Fruit fly (Drosophila melanogaster) whole organism, embryonic: ENCODE data around the gene Cyp4ac1.
A peak's percentile ranks its signal among the peaks of the same experiment; 100 is the strongest.

ENCODE experiments used
- ATbp ChIP-seq: fragments of 200-800 bp; sonication (Bioruptor generic); optimal IDR thresholded peaks from 2 replicates; lab custom pipeline; 2017; ENCODE audit warnings: missing biosample characterization, mild to moderate bottlenecking, missing genetic modification characterization, missing genetic modification reagents
- CG10366 ChIP-seq: fragments of 200-800 bp; sonication (Bioruptor generic); IDR thresholded peaks from 2 replicates; pipeline ENCODE4 v1.3.6; 2022; ENCODE audit warnings: missing biosample characterization, missing genetic modification characterization
- CG11085 ChIP-seq: fragments of 200-800 bp; sonication (Bioruptor generic); IDR thresholded peaks from 2 replicates; pipeline ENCODE4 v1.3.6; 2022; ENCODE audit warnings: missing biosample characterization, missing genetic modification characterization
- CG1233 ChIP-seq: fragments of 200-800 bp; sonication (Bioruptor generic); optimal IDR thresholded peaks from 4 replicates; lab custom pipeline; 2018; ENCODE audit warnings: missing biosample characterization, mild to moderate bottlenecking, missing genetic modification characterization
- CG15479 ChIP-seq: fragments of 200-800 bp; sonication (Bioruptor generic); optimal IDR thresholded peaks from 3 replicates; lab custom pipeline; 2019; ENCODE audit warnings: missing biosample characterization, mild to moderate bottlenecking, missing genetic modification characterization, moderate library complexity
- CG17385 ChIP-seq: fragments of 200-800 bp; sonication (Bioruptor generic); optimal IDR thresholded peaks from 3 replicates; lab custom pipeline; 2018; ENCODE audit warnings: missing biosample characterization, mild to moderate bottlenecking, missing genetic modification characterization
- CG2199 ChIP-seq: fragments of 200-800 bp; sonication (Bioruptor generic); IDR thresholded peaks from 3 replicates; pipeline ENCODE4 v1.3.6; 2022; ENCODE audit warnings: missing biosample characterization, missing genetic modification characterization
- CG2202 ChIP-seq: fragments of 200-800 bp; sonication (Bioruptor generic); optimal IDR thresholded peaks from 2 replicates; lab custom pipeline; 2018; ENCODE audit warnings: missing biosample characterization, mild to moderate bottlenecking, missing genetic modification characterization
- CG2889 ChIP-seq: fragments of 200-800 bp; sonication (Bioruptor generic); IDR thresholded peaks from 3 replicates; pipeline ENCODE4 v1.3.6; 2022; ENCODE audit warnings: missing biosample characterization, missing genetic modification characterization
- CG30020 ChIP-seq: fragments of 200-800 bp; optimal IDR thresholded peaks from 2 replicates; lab custom pipeline; 2019; ENCODE audit warnings: missing biosample characterization, mild to moderate bottlenecking, missing genetic modification characterization, moderate library complexity
- CG32772 ChIP-seq: fragments of 200-800 bp; sonication (Bioruptor generic); IDR thresholded peaks from 2 replicates; pipeline ENCODE4 v1.3.6; 2022; ENCODE audit warnings: missing biosample characterization, missing genetic modification characterization
- CG33557 ChIP-seq: fragments of 200-800 bp; sonication (Bioruptor generic); optimal IDR thresholded peaks from 2 replicates; lab custom pipeline; 2019; ENCODE audit warnings: missing biosample characterization, mild to moderate bottlenecking, missing genetic modification characterization, moderate library complexity
- CG4360 ChIP-seq: fragments of 200-800 bp; sonication (Bioruptor generic); IDR thresholded peaks from 2 replicates; pipeline ENCODE4 v1.3.6; 2022; ENCODE audit warnings: missing biosample characterization, missing genetic modification characterization
- CG4707 ChIP-seq: fragments of 200-800 bp; sonication (Bioruptor generic); optimal IDR thresholded peaks from 2 replicates; lab custom pipeline; 2018; ENCODE audit warnings: missing biosample characterization, mild to moderate bottlenecking, missing genetic modification characterization, moderate library complexity
- CG7745 ChIP-seq: fragments of 200-800 bp; sonication (Bioruptor generic); optimal IDR thresholded peaks from 2 replicates; lab custom pipeline; 2018; ENCODE audit warnings: missing biosample characterization, mild to moderate bottlenecking, missing genetic modification characterization, moderate library complexity
- CG9932 ChIP-seq: fragments of 200-800 bp; sonication (Bioruptor generic); IDR thresholded peaks from 2 replicates; pipeline ENCODE4 v1.3.6; 2022; ENCODE audit warnings: missing biosample characterization, missing genetic modification characterization
- CkIIα-i1 ChIP-seq: fragments of 200-800 bp; sonication (Bioruptor generic); IDR thresholded peaks from 2 replicates; pipeline ENCODE4 v1.3.6; 2022; ENCODE audit warnings: missing biosample characterization, missing genetic modification characterization
- D ChIP-seq, 2 experiments: fragments of 200-800 bp in 1 of 2; fragments of >200 bp in 1 of 2; sonication (Bioruptor generic) in 1 of 2; optimal IDR thresholded peaks; 2 replicates in 1 of 2; 3 replicates in 1 of 2; lab custom pipeline; 2017; ENCODE audit warnings: mild to moderate bottlenecking in 1 of 2, missing biosample characterization in 1 of 2, missing genetic modification characterization in 1 of 2, missing genetic modification reagents in 1 of 2
- Lpt ChIP-seq: fragments of >200 bp; optimal IDR thresholded peaks from 2 replicates; lab custom pipeline; 2018; ENCODE audit warnings: missing biosample characterization, missing genetic modification characterization
- MTF-1 ChIP-seq: fragments of 200-800 bp; sonication (Bioruptor generic); optimal IDR thresholded peaks from 2 replicates; lab custom pipeline; 2018; ENCODE audit warnings: missing biosample characterization, mild to moderate bottlenecking, missing genetic modification characterization, borderline replicate concordance
- Med ChIP-seq: fragments of 200-800 bp; sonication (Bioruptor generic); peaks from one replicate; lab custom pipeline; 2016; ENCODE audit warnings: missing biosample characterization, missing genetic modification characterization, mild to moderate bottlenecking, inconsistent platforms, moderate library complexity
- Nf-YA ChIP-seq: fragments of 200-800 bp; sonication (Bioruptor generic); IDR thresholded peaks from 2 replicates; pipeline ENCODE4 v1.3.6; 2022; ENCODE audit warnings: missing biosample characterization, missing genetic modification characterization
- Opbp ChIP-seq: fragments of 200-800 bp; sonication (Bioruptor generic); IDR thresholded peaks from 3 replicates; pipeline ENCODE4 v1.3.6; 2022; ENCODE audit warnings: missing biosample characterization, missing genetic modification characterization; ENCODE audit not compliant: partially characterized antibody
- Spps ChIP-seq: fragments of 200-800 bp; sonication (Bioruptor generic); optimal IDR thresholded peaks from 2 replicates; lab custom pipeline; 2018; ENCODE audit warnings: missing biosample characterization, mild to moderate bottlenecking, missing genetic modification characterization
- Stat92E ChIP-seq, 3 experiments: fragments of >200 bp in 2 of 3; fragments of 200-800 bp in 1 of 3; sonication (Bioruptor generic) in 1 of 3; optimal IDR thresholded peaks; 2 replicates each; lab custom pipeline; 2017 to 2019; ENCODE audit warnings: missing biosample characterization in 3 of 3, missing genetic modification characterization in 3 of 3, mild to moderate bottlenecking in 1 of 3, moderate library complexity in 1 of 3
- abd-A ChIP-seq: fragments of 200-800 bp; sonication (Bioruptor generic); optimal IDR thresholded peaks from 3 replicates; lab custom pipeline; 2019; ENCODE audit warnings: missing biosample characterization, mild to moderate bottlenecking, missing genetic modification characterization, moderate library complexity
- ap ChIP-seq: fragments of 200-800 bp; sonication (Bioruptor generic); IDR thresholded peaks from 2 replicates; pipeline ENCODE4 v1.3.6; 2022; ENCODE audit warnings: missing biosample characterization, missing genetic modification characterization
- cg ChIP-seq: fragments of 200-800 bp; sonication (Bioruptor generic); optimal IDR thresholded peaks from 3 replicates; lab custom pipeline; 2019; ENCODE audit warnings: missing biosample characterization, mild to moderate bottlenecking, missing genetic modification characterization, moderate library complexity
- chm ChIP-seq: fragments of 200-800 bp; sonication (Bioruptor generic); IDR thresholded peaks from 2 replicates; pipeline ENCODE4 v1.3.6; 2022; ENCODE audit warnings: missing biosample characterization, missing genetic modification characterization
- ci ChIP-seq: fragments of 200-800 bp; sonication (Bioruptor generic); IDR thresholded peaks from 3 replicates; pipeline ENCODE4 v1.3.6; 2022; ENCODE audit warnings: missing biosample characterization, missing genetic modification characterization
- gsb-n ChIP-seq: fragments of 200-800 bp; sonication (Bioruptor generic); optimal IDR thresholded peaks from 3 replicates; lab custom pipeline; 2018; ENCODE audit warnings: missing biosample characterization, mild to moderate bottlenecking, missing genetic modification characterization
- ham ChIP-seq: fragments of 200-800 bp; sonication (Bioruptor generic); IDR thresholded peaks from 2 replicates; pipeline ENCODE4 v1.3.6; 2022; ENCODE audit warnings: missing biosample characterization, missing genetic modification characterization
- kni ChIP-seq: fragments of 200-800 bp; sonication (Bioruptor generic); optimal IDR thresholded peaks from 3 replicates; lab custom pipeline; 2017; ENCODE audit warnings: mild to moderate bottlenecking, missing biosample characterization, missing genetic modification reagents, missing genetic modification characterization
- lmd ChIP-seq: fragments of 200-800 bp; sonication (Bioruptor generic); IDR thresholded peaks from 2 replicates; pipeline ENCODE4 v1.3.6; 2022; ENCODE audit warnings: missing biosample characterization, missing genetic modification characterization
- oc ChIP-seq: fragments of 200-800 bp; sonication (Bioruptor generic); optimal IDR thresholded peaks from 2 replicates; lab custom pipeline; 2018; ENCODE audit warnings: missing biosample characterization, mild to moderate bottlenecking, missing genetic modification characterization, moderate library complexity
- odd ChIP-seq: fragments of 200-800 bp; sonication (Bioruptor generic); optimal IDR thresholded peaks from 2 replicates; lab custom pipeline; 2017; ENCODE audit warnings: missing biosample characterization, mild to moderate bottlenecking, missing genetic modification characterization
- pros ChIP-seq: fragments of 200-800 bp; sonication (Bioruptor generic); optimal IDR thresholded peaks from 3 replicates; lab custom pipeline; 2019; ENCODE audit warnings: missing biosample characterization, mild to moderate bottlenecking, missing genetic modification characterization, moderate library complexity
- sens ChIP-seq: fragments of 200-800 bp; sonication (Bioruptor generic); peaks from one replicate; lab custom pipeline; 2016; ENCODE audit warnings: missing biosample characterization, missing genetic modification characterization
- shn ChIP-seq: fragments of 200-800 bp; sonication (Bioruptor generic); optimal IDR thresholded peaks from 3 replicates; lab custom pipeline; 2016; ENCODE audit warnings: missing biosample characterization, missing genetic modification characterization
- sqz ChIP-seq: fragments of 200-800 bp; sonication (Bioruptor generic); optimal IDR thresholded peaks from 3 replicates; lab custom pipeline; 2018; ENCODE audit warnings: missing biosample characterization, mild to moderate bottlenecking, missing genetic modification characterization
- sr ChIP-seq: fragments of 200-800 bp; sonication (Bioruptor generic); IDR thresholded peaks from 3 replicates; pipeline ENCODE4 v1.3.6; 2022; ENCODE audit warnings: missing biosample characterization, missing genetic modification characterization
- tgo ChIP-seq: fragments of 200-800 bp; sonication (Bioruptor generic); IDR thresholded peaks from 3 replicates; pipeline ENCODE4 v1.3.6; 2022; ENCODE audit warnings: missing biosample characterization, missing genetic modification characterization
- tll ChIP-seq, 2 experiments: fragments of 200-800 bp in 1 of 2; fragments of >200 bp in 1 of 2; sonication (Bioruptor generic) in 1 of 2; optimal IDR thresholded peaks; 2 replicates each; lab custom pipeline; 2017 to 2019; ENCODE audit warnings: missing biosample characterization in 2 of 2, missing genetic modification characterization in 2 of 2, mild to moderate bottlenecking in 1 of 2, moderate library complexity in 1 of 2
- twi ChIP-seq: fragments of 200-800 bp; optimal IDR thresholded peaks from 2 replicates; lab custom pipeline; 2019; ENCODE audit warnings: missing biosample characterization, mild to moderate bottlenecking, missing genetic modification characterization, moderate library complexity
- tx ChIP-seq: fragments of 200-800 bp; sonication (Bioruptor generic); optimal IDR thresholded peaks from 2 replicates; lab custom pipeline; 2016; ENCODE audit warnings: missing biosample characterization, missing genetic modification characterization
- zen2 ChIP-seq: fragments of 200-800 bp; sonication (Bioruptor generic); IDR thresholded peaks from 3 replicates; pipeline ENCODE4 v1.3.6; 2022; ENCODE audit warnings: missing biosample characterization, missing genetic modification characterization; ENCODE audit not compliant: partially characterized antibody

Cyp4ac1 gene

DNA sequence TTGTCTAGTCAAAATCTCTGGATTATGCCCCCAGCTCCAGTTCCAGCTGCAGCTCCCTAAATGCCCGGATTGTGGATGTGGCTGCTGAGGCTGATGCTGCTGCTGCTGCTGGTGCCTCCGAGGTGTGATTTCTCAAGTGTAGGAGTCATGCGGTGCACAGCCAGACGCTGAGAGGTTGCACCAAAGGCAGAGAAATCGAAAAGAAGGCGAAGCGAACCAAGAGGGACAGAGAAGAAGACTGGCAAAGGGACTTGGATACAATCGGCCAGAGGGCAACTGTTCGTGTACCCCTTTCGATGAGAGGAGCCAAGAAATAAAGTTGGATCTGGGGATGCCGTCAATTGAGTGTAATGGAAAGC is 25.3 kb upstream of the Cyp4ac1 start (continued):
- TF ChIP-seq twi (tag; lab: Kevin White, UChicago) = peak; percentile 50
- TF ChIP-seq CG9932 (GFP tag; lab: Robert Waterston, UW) = no peak
- 0 out of 2 replicates have a peak, but pooled peaks have one; percentile 42 for TF ChIP-seq CG4360 (GFP tag; lab: Robert Waterston, UW)
- TF ChIP-seq CG10366 (GFP tag; lab: Robert Waterston, UW) = peak; percentile 5; the same call in 1 of the 2 replicates
- TF ChIP-seq abd-A (tag; lab: Kevin White, UChicago) = peak; percentile 4
- no peak for TF ChIP-seq CG4707
- peak; percentile 48 for TF ChIP-seq Med
- TF ChIP-seq tgo (GFP tag; lab: Robert Waterston, UW) = 0 out of 3 replicates have a peak, but pooled peaks have one; percentile 1
- no peak for TF ChIP-seq Nf-YA (GFP tag; lab: Robert Waterston, UW)
- TF ChIP-seq CG1233 (GFP tag; lab: Kevin White, UChicago) = no peak
- peak; percentile 95 for TF ChIP-seq CG2199 (GFP tag; lab: Robert Waterston, UW)

DNA sequence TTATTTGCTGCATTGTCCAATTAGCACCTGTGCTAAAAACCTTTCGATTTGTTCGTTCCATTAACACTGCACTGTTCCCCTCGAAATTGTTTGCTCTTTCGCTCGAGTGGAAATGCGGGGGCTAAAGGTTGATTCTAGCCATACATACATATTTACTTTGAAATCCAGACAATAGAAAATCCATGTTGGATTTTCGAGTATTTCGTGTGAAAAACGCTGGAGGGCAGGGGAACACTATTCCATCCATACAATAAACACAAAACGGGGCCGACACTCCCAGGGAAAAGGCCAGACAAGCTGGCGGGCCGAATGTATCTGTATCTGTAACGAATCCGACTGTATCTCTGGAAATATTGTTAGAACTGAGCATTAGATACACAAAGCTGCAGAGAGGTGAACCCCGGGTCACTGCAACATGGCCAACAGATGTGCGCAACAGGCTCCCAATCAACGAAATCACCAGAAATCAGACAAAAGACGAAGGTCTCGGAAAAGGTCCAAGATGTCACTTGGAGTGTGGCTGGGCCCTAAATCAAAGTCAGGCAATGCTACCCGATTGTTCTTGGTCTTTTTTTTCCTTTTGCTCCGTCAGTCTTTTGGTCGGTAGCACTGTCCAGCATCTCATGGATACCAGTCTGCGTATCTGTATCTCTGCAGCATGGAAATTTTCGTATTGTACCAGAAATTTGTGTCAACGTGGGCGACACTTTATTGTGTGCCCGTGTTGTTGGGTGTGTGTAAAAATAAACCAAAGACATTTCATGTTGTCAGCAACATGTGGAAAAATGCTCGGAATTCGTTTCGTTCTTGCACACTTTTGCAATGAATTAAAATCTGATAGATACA is 24.1 kb upstream of the Cyp4ac1 start:
- peak in 1 of 2 experiments; percentile 6 for TF ChIP-seq tll (GFP tag; optimal IDR thresholded peaks at IDR 0.05; lab: Kevin White, UChicago)
- TF ChIP-seq tx (GFP tag; lab: Kevin White, UChicago) = no peak
- 0 out of 3 replicates have a peak, but pooled peaks have one; percentile 6 for TF ChIP-seq Opbp (GFP tag; lab: Robert Waterston, UW)
- peak; percentile 23 for TF ChIP-seq sens
- peak; percentile 89 for TF ChIP-seq D (optimal IDR thresholded peaks at IDR 0.05; lab: Kevin White, UChicago)
- TF ChIP-seq D (GFP tag; optimal IDR thresholded peaks at IDR 0.05; lab: Kevin White, UChicago) = peak; percentile 6
- TF ChIP-seq Lpt (GFP tag; lab: Kevin White, UChicago) = no peak
- 0 out of 3 replicates have a peak, but pooled peaks have one; percentile 20 for TF ChIP-seq ci
- TF ChIP-seq CG30020 (tag; lab: Kevin White, UChicago) = no peak
- peak; percentile 6 for TF ChIP-seq MTF-1 (GFP tag; lab: Kevin White, UChicago)
- no peak for TF ChIP-seq CG15479 (GFP tag; lab: Kevin White, UChicago)
- peak in 1 of 3 experiments; percentile 98 for TF ChIP-seq Stat92E (GFP tag; optimal IDR thresholded peaks at IDR 0.05; lab: Kevin White, UChicago)
- TF ChIP-seq sqz (GFP tag; lab: Kevin White, UChicago) = peak; percentile 21
- no peak for TF ChIP-seq CG11085 (GFP tag; lab: Robert Waterston, UW)
- TF ChIP-seq CG17385 (GFP tag; lab: Kevin White, UChicago) = no peak
- peak; percentile 52 for TF ChIP-seq oc (tag; lab: Kevin White, UChicago)
- TF ChIP-seq CG7745 (tag; lab: Kevin White, UChicago) = peak; percentile 47
- TF ChIP-seq sr = peak; percentile 93
- TF ChIP-seq zen2 (GFP tag; lab: Robert Waterston, UW) = no peak
- TF ChIP-seq gsb-n (tag; lab: Kevin White, UChicago) = peak; percentile 18
- peak; percentile 25 for TF ChIP-seq ATbp (GFP tag; lab: Kevin White, UChicago)
- no peak for TF ChIP-seq ham (GFP tag; lab: Robert Waterston, UW)
- TF ChIP-seq pros (GFP tag; lab: Kevin White, UChicago) = peak; percentile 48
- TF ChIP-seq shn = peak; percentile 30
- peak; percentile 16 for TF ChIP-seq CG2202 (tag; lab: Kevin White, UChicago)
- 0 out of 2 replicates have a peak, but pooled peaks have one; percentile 5 for TF ChIP-seq lmd (GFP tag; lab: Robert Waterston, UW)
- TF ChIP-seq CG2889 (GFP tag; lab: Robert Waterston, UW) = no peak
- TF ChIP-seq cg (GFP tag; lab: Kevin White, UChicago) = peak; percentile 13
- TF ChIP-seq Spps (tag; lab: Kevin White, UChicago) = no peak
- peak; percentile 1 for TF ChIP-seq CG33557 (GFP tag; lab: Kevin White, UChicago)
- peak; percentile 15 for TF ChIP-seq odd (GFP tag; lab: Kevin White, UChicago)
- TF ChIP-seq ap (GFP tag; lab: Robert Waterston, UW) = no peak
- no peak for TF ChIP-seq CG32772 (GFP tag; lab: Robert Waterston, UW)
- no peak for TF ChIP-seq CkIIα-i1 (GFP tag; lab: Robert Waterston, UW)
- TF ChIP-seq kni (GFP tag; lab: Kevin White, UChicago) = peak; percentile 92
- TF ChIP-seq chm (GFP tag; lab: Robert Waterston, UW) = 0 out of 2 replicates have a peak, but pooled peaks have one; percentile 31
